Fruit fly (Drosophila melanogaster): ENCODE data around the gene Rdl.

dm6 chr3L:9151183-9151786, 30.7 kb downstream of the Rdl start:
- TF ChIP-seq h (optimal IDR thresholded peaks at IDR 0.05) (no peak), psq (optimal IDR thresholded peaks at IDR 0.05) (no peak)

Measured in Kc167 (cell line).